Worm (Caenorhabditis elegans): Measurements from ENCODE around the gene Y61A9LA.1.

The Y61A9LA.1 gene

ce11 chrV:4585009-4585408, at the start of gene Y61A9LA.1:
Y61A9LA.1 (plus strand) TSS chrV:4585309.
- no peak for TF ChIP-seq madf-8 (GFP tag; conservative IDR thresholded peaks at IDR 0.05)
- no peak for TF ChIP-seq lin-40 (tag; optimal IDR thresholded peaks at IDR 0.05)
- no peak for TF ChIP-seq sptf-2 (GFP tag; optimal IDR thresholded peaks at IDR 0.05)
- no peak for TF ChIP-seq atf-7 (tag; optimal IDR thresholded peaks at IDR 0.05)
- TF ChIP-seq ztf-28 (GFP tag; IDR thresholded peaks at IDR 0.05) = no peak
- TF ChIP-seq ztf-25 (GFP tag; IDR thresholded peaks at IDR 0.05) = no peak
- TF ChIP-seq tbx-9 (tag; optimal IDR thresholded peaks at IDR 0.05; ENCODE audit: borderline replicate concordance) = no peak
- TF ChIP-seq hlh-12 (tag; optimal IDR thresholded peaks at IDR 0.05) = no peak
- no peak for TF ChIP-seq dox-1 (GFP tag; IDR thresholded peaks at IDR 0.05)
- no peak for TF ChIP-seq F49E8.2 (tag; optimal IDR thresholded peaks at IDR 0.05; ENCODE audit: insufficient read depth)
- TF ChIP-seq madf-3 (GFP tag; IDR thresholded peaks at IDR 0.05) = no peak
- TF ChIP-seq ceh-58 (GFP tag; IDR thresholded peaks at IDR 0.05) = no peak
- TF ChIP-seq K11D2.4 (GFP tag; IDR thresholded peaks at IDR 0.05) = no peak
- no peak for TF ChIP-seq ztf-22 (GFP tag; optimal IDR thresholded peaks at IDR 0.05)
- TF ChIP-seq let-526 (GFP tag; IDR thresholded peaks at IDR 0.05) = no peak
- no peak for TF ChIP-seq hlh-26 (GFP tag; conservative IDR thresholded peaks at IDR 0.05)
- no peak for TF ChIP-seq D2030.7 (GFP tag; IDR thresholded peaks at IDR 0.05)

ce11 chrV:4535736-4536135, 49.4 kb upstream of the Y61A9LA.1 start:
- TF ChIP-seq bed-2 (GFP tag; IDR thresholded peaks at IDR 0.05) (no peak), ceh-91 (GFP tag; IDR thresholded peaks at IDR 0.05) (no peak), nfya-2 (GFP tag; IDR thresholded peaks at IDR 0.05) (no peak)

ce11 chrV:4539855-4540254, 45.3 kb upstream of the Y61A9LA.1 start:
- TF ChIP-seq nfya-2 (GFP tag; IDR thresholded peaks at IDR 0.05) (no peak), aptf-3 (GFP tag; IDR thresholded peaks at IDR 0.05) (no peak), attf-5 (GFP tag; optimal IDR thresholded peaks at IDR 0.05) (no peak), ztf-18 (tag; optimal IDR thresholded peaks at IDR 0.05) (no peak), nfyb-1 (GFP tag; IDR thresholded peaks at IDR 0.05) (peak; percentile 76)

- no peak for TF ChIP-seq madf-10 (tag; optimal IDR thresholded peaks at IDR 0.05)
- TF ChIP-seq nfyb-1 (GFP tag; IDR thresholded peaks at IDR 0.05) = peak; percentile 45; the same call in 1 of the 2 replicates
Observed at ce11 chrV:4546854-4547253, 38.3 kb upstream of the Y61A9LA.1 start.

ce11 chrV:4549191-4549590, 35.9 kb upstream of the Y61A9LA.1 start, which contains the start of gene sos-1:
sos-1 (minus strand) TSS chrV:4549291.
- TF ChIP-seq Y79H2A.3 (GFP tag; conservative IDR thresholded peaks at IDR 0.05) (no peak), nhr-90 (tag; optimal IDR thresholded peaks at IDR 0.05) (no peak), T07F8.4 (tag; optimal IDR thresholded peaks at IDR 0.05) (no peak), ceh-91 (GFP tag; IDR thresholded peaks at IDR 0.05) (no peak), ztf-22 (GFP tag; optimal IDR thresholded peaks at IDR 0.05) (no peak), F39B2.1 (GFP tag; IDR thresholded peaks at IDR 0.05) (no peak), die-1 (tag; optimal IDR thresholded peaks at IDR 0.05) (no peak), Y53F4B.3 (GFP tag; IDR thresholded peaks at IDR 0.05) (no peak), ekl-4 (GFP tag; IDR thresholded peaks at IDR 0.05) (no peak), bed-1 (GFP tag; IDR thresholded peaks at IDR 0.05) (no peak), rec-8 (tag; optimal IDR thresholded peaks at IDR 0.05) (no peak), Y67H2A.10 (GFP tag; conservative IDR thresholded peaks at IDR 0.05) (no peak)

All from whole organism, young adult.